Fruit fly (Drosophila melanogaster) whole organism, embryonic: Measurements from ENCODE around the gene ZAP3.

Experiments
- Adf1 ChIP-seq: fragments of 200-800 bp; sonication (Bioruptor generic); IDR thresholded peaks from 2 replicates; pipeline ENCODE4 v1.3.6; 2022; ENCODE audit warnings: missing biosample characterization, missing genetic modification characterization
- Atf6 ChIP-seq: fragments of 200-800 bp; sonication (Bioruptor generic); IDR thresholded peaks from 2 replicates; pipeline ENCODE4 v1.3.6; 2022; ENCODE audit warnings: missing biosample characterization, missing genetic modification characterization
- Bdp1 ChIP-seq: fragments of 200-800 bp; sonication (Bioruptor generic); optimal IDR thresholded peaks from 3 replicates; lab custom pipeline; 2016; ENCODE audit warnings: missing biosample characterization, missing genetic modification characterization
- Bgb ChIP-seq: fragments of 200-800 bp; sonication (Bioruptor generic); IDR thresholded peaks from 2 replicates; pipeline ENCODE4 v1.3.6; 2022; ENCODE audit warnings: missing biosample characterization, missing genetic modification characterization; ENCODE audit not compliant: partially characterized antibody
- CG10209 ChIP-seq: fragments of 200-800 bp; sonication (Bioruptor generic); optimal IDR thresholded peaks from 3 replicates; lab custom pipeline; 2017; ENCODE audit warnings: missing biosample characterization, mild to moderate bottlenecking, missing genetic modification characterization, missing genetic modification reagents
- CG10267 ChIP-seq: fragments of 200-800 bp; sonication (Bioruptor generic); optimal IDR thresholded peaks from 2 replicates; lab custom pipeline; 2018; ENCODE audit warnings: missing biosample characterization, mild to moderate bottlenecking, missing genetic modification characterization, moderate library complexity
- CG11456 ChIP-seq: fragments of 200-800 bp; sonication (Bioruptor generic); IDR thresholded peaks from 3 replicates; pipeline ENCODE4 v1.3.6; 2022; ENCODE audit warnings: missing biosample characterization, missing genetic modification characterization
- CG11560 ChIP-seq: fragments of 200-800 bp; sonication (Bioruptor generic); IDR thresholded peaks from 3 replicates; pipeline ENCODE4 v1.3.6; 2022; ENCODE audit warnings: missing biosample characterization, missing genetic modification characterization
- CG12391 ChIP-seq: fragments of 200-800 bp; sonication (Bioruptor generic); optimal IDR thresholded peaks from 3 replicates; lab custom pipeline; 2018; ENCODE audit warnings: missing biosample characterization, mild to moderate bottlenecking, missing genetic modification characterization, moderate library complexity
- CG12769 ChIP-seq: fragments of 200-800 bp; sonication (Bioruptor generic); optimal IDR thresholded peaks from 2 replicates; lab custom pipeline; 2019; ENCODE audit warnings: missing biosample characterization, mild to moderate bottlenecking, missing genetic modification characterization, moderate library complexity
- CG15696 ChIP-seq: fragments of 200-800 bp; sonication (Bioruptor generic); optimal IDR thresholded peaks from 2 replicates; lab custom pipeline; 2019; ENCODE audit warnings: missing biosample characterization, mild to moderate bottlenecking, missing genetic modification characterization, moderate library complexity
- CG17328 ChIP-seq: fragments of 200-800 bp; sonication (Bioruptor generic); IDR thresholded peaks from 2 replicates; pipeline ENCODE4 v1.3.6; 2022; ENCODE audit warnings: missing biosample characterization, missing genetic modification characterization
- CG1832 ChIP-seq: fragments of 200-800 bp; sonication (Bioruptor generic); optimal IDR thresholded peaks from 2 replicates; lab custom pipeline; 2017; ENCODE audit warnings: missing biosample characterization, mild to moderate bottlenecking, missing genetic modification characterization, inconsistent platforms
- CG31388 ChIP-seq: fragments of 200-800 bp; sonication (Bioruptor generic); optimal IDR thresholded peaks from 2 replicates; lab custom pipeline; 2016; ENCODE audit warnings: missing biosample characterization, missing genetic modification characterization
- CG34224 ChIP-seq: fragments of 200-800 bp; sonication (Bioruptor generic); IDR thresholded peaks from 3 replicates; pipeline ENCODE4 v1.3.6; 2022; ENCODE audit warnings: missing biosample characterization, missing genetic modification characterization; ENCODE audit not compliant: partially characterized antibody
- CG3726 ChIP-seq: fragments of 200-800 bp; sonication (Bioruptor generic); IDR thresholded peaks from 3 replicates; pipeline ENCODE4, ENCODE4 v1.3.6; 2022; ENCODE audit warnings: missing biosample characterization, missing genetic modification characterization
- CG3838 ChIP-seq: fragments of 200-800 bp; sonication (Bioruptor generic); optimal IDR thresholded peaks from 3 replicates; lab custom pipeline; 2016; ENCODE audit warnings: missing biosample characterization, missing genetic modification characterization
- CG43689 ChIP-seq: fragments of 200-800 bp; sonication (Bioruptor generic); IDR thresholded peaks from 2 replicates; pipeline ENCODE4 v1.3.6; 2022; ENCODE audit warnings: missing biosample characterization, missing genetic modification characterization
- CG6272 ChIP-seq: fragments of 200-800 bp; sonication (Bioruptor generic); IDR thresholded peaks from 2 replicates; pipeline ENCODE4 v1.3.6; 2022; ENCODE audit warnings: missing biosample characterization, missing genetic modification characterization
- CG8924 ChIP-seq: fragments of 200-800 bp; optimal IDR thresholded peaks from 3 replicates; lab custom pipeline; 2019; ENCODE audit warnings: missing biosample characterization, mild to moderate bottlenecking, missing genetic modification characterization, moderate library complexity
- CG9876 ChIP-seq: fragments of 200-800 bp; sonication (Bioruptor generic); optimal IDR thresholded peaks from 2 replicates; lab custom pipeline; 2016; ENCODE audit warnings: missing biosample characterization, missing genetic modification characterization
- Drgx ChIP-seq: fragments of 200-800 bp; sonication (Bioruptor generic); IDR thresholded peaks from 2 replicates; pipeline ENCODE4 v1.3.6; 2022; ENCODE audit warnings: missing biosample characterization, missing genetic modification characterization
- GATAe ChIP-seq: fragments of 200-800 bp; sonication (Bioruptor generic); conservative IDR thresholded peaks from 2 replicates; pipeline ENCODE4 v1.3.6; 2022; ENCODE audit warnings: missing biosample characterization, missing genetic modification characterization
- Gsc ChIP-seq: fragments of 200-800 bp; sonication (Bioruptor generic); IDR thresholded peaks from 2 replicates; pipeline ENCODE4 v1.3.6; 2022; ENCODE audit warnings: missing biosample characterization, missing genetic modification characterization
- HLHmδ ChIP-seq: fragments of 200-800 bp; sonication (Bioruptor generic); optimal IDR thresholded peaks from 2 replicates; lab custom pipeline; 2018; ENCODE audit warnings: missing biosample characterization, mild to moderate bottlenecking, missing genetic modification characterization, moderate library complexity
- Jarid2 ChIP-seq: fragments of 200-800 bp; sonication (Bioruptor generic); optimal IDR thresholded peaks from 3 replicates; lab custom pipeline; 2017; ENCODE audit warnings: mild to moderate bottlenecking, missing biosample characterization, missing genetic modification reagents, missing genetic modification characterization
- Lhr ChIP-seq: fragments of 200-800 bp; sonication (Bioruptor generic); optimal IDR thresholded peaks from 3 replicates; lab custom pipeline; 2017; ENCODE audit warnings: mild to moderate bottlenecking, missing biosample characterization, missing genetic modification reagents, missing genetic modification characterization
- Neu2 ChIP-seq: fragments of 200-800 bp; sonication (Bioruptor generic); optimal IDR thresholded peaks from 3 replicates; lab custom pipeline; 2016; ENCODE audit warnings: missing biosample characterization, missing genetic modification characterization, borderline replicate concordance
- Nf-YC ChIP-seq: fragments of 200-800 bp; optimal IDR thresholded peaks from 3 replicates; lab custom pipeline; 2019; ENCODE audit warnings: missing biosample characterization, mild to moderate bottlenecking, missing genetic modification characterization, moderate library complexity
- Ravus ChIP-seq: fragments of 200-800 bp; sonication (Bioruptor generic); IDR thresholded peaks from 2 replicates; pipeline ENCODE4 v1.3.6; 2022; ENCODE audit warnings: missing biosample characterization, missing genetic modification characterization
- Rfx ChIP-seq: fragments of 200-800 bp; sonication (Bioruptor generic); IDR thresholded peaks from 2 replicates; pipeline ENCODE4 v1.3.6; 2022; ENCODE audit warnings: missing biosample characterization, missing genetic modification characterization
- Sox100B ChIP-seq: fragments of 200-800 bp; sonication (Bioruptor generic); optimal IDR thresholded peaks from 3 replicates; lab custom pipeline; 2018; ENCODE audit warnings: missing biosample characterization, mild to moderate bottlenecking, missing genetic modification characterization
- ara ChIP-seq: fragments of 200-800 bp; sonication (Bioruptor generic); IDR thresholded peaks from 2 replicates; pipeline ENCODE4 v1.3.6; 2022; ENCODE audit warnings: missing biosample characterization, missing genetic modification characterization
- ash1 ChIP-seq: fragments of 200-800 bp; sonication (Bioruptor generic); optimal IDR thresholded peaks from 2 replicates; lab custom pipeline; 2018; ENCODE audit warnings: missing biosample characterization, mild to moderate bottlenecking, missing genetic modification characterization
- bab2 ChIP-seq: fragments of 200-800 bp; sonication (Bioruptor generic); optimal IDR thresholded peaks from 2 replicates; lab custom pipeline; 2016; ENCODE audit warnings: missing biosample characterization, missing genetic modification characterization
- crp ChIP-seq, 2 experiments: fragments of 200-800 bp; sonication (Bioruptor generic); optimal IDR thresholded peaks; 2 replicates in 1 of 2; 3 replicates in 1 of 2; lab custom pipeline; 2017; ENCODE audit warnings: missing biosample characterization in 2 of 2, missing genetic modification characterization in 2 of 2, mild to moderate bottlenecking in 1 of 2, moderate library complexity in 1 of 2
- dati ChIP-seq: fragments of 200-800 bp; sonication (Bioruptor generic); IDR thresholded peaks from 2 replicates; pipeline ENCODE4 v1.3.6; 2022; ENCODE audit warnings: missing biosample characterization, missing genetic modification characterization
- exex ChIP-seq: fragments of 200-800 bp; sonication (Bioruptor generic); optimal IDR thresholded peaks from 4 replicates; lab custom pipeline; 2018; ENCODE audit warnings: missing biosample characterization, mild to moderate bottlenecking, missing genetic modification characterization, moderate library complexity
- gcm ChIP-seq: fragments of 200-800 bp; sonication (Bioruptor generic); optimal IDR thresholded peaks from 2 replicates; lab custom pipeline; 2019; ENCODE audit warnings: missing biosample characterization, mild to moderate bottlenecking, missing genetic modification characterization, moderate library complexity
- gfzf ChIP-seq: fragments of 200-800 bp; sonication (Bioruptor generic); optimal IDR thresholded peaks from 2 replicates; lab custom pipeline; 2016; ENCODE audit warnings: missing biosample characterization, mild to moderate bottlenecking, missing genetic modification characterization, moderate library complexity
- hth ChIP-seq: fragments of >200 bp; optimal IDR thresholded peaks from 2 replicates; lab custom pipeline; 2017; ENCODE audit warnings: inconsistent platforms
- lbe ChIP-seq: fragments of 200-800 bp; sonication (Bioruptor generic); optimal IDR thresholded peaks from 2 replicates; lab custom pipeline; 2016; ENCODE audit warnings: missing biosample characterization, mild to moderate bottlenecking, missing genetic modification characterization
- p53 ChIP-seq: fragments of 200-800 bp; sonication (Bioruptor generic); optimal IDR thresholded peaks from 2 replicates; lab custom pipeline; 2016; ENCODE audit warnings: missing biosample characterization, missing genetic modification characterization
- pum ChIP-seq: fragments of 200-800 bp; sonication (Bioruptor generic); optimal IDR thresholded peaks from 2 replicates; lab custom pipeline; 2016; ENCODE audit warnings: missing biosample characterization, missing genetic modification characterization
- row ChIP-seq: fragments of 200-800 bp; sonication (Bioruptor generic); IDR thresholded peaks from 3 replicates; pipeline ENCODE4 v1.3.6; 2022; ENCODE audit warnings: missing biosample characterization, missing genetic modification characterization
- scrt ChIP-seq: fragments of 200-800 bp; sonication (Bioruptor generic); optimal IDR thresholded peaks from 2 replicates; lab custom pipeline; 2018; ENCODE audit warnings: missing biosample characterization, mild to moderate bottlenecking, missing genetic modification characterization, moderate library complexity
- sens ChIP-seq: fragments of 200-800 bp; sonication (Bioruptor generic); peaks from one replicate; lab custom pipeline; 2016; ENCODE audit warnings: missing biosample characterization, missing genetic modification characterization
- sim ChIP-seq: fragments of 200-800 bp; sonication (Bioruptor generic); IDR thresholded peaks from 2 replicates; pipeline ENCODE4 v1.3.6; 2022; ENCODE audit warnings: missing biosample characterization, missing genetic modification characterization
- sna ChIP-seq: fragments of 200-800 bp; sonication (Bioruptor generic); IDR thresholded peaks from 2 replicates; pipeline ENCODE4 v1.3.6; 2022; ENCODE audit warnings: missing biosample characterization, missing genetic modification characterization; ENCODE audit not compliant: partially characterized antibody

Gene ZAP3

dm6 chrX:10086095-10086888 is 4.0 kb upstream of the ZAP3 start, which contains the start of the genes Naxe and RhoU (continued):
- peak; percentile 96 for TF ChIP-seq Jarid2 (GFP tag; lab: Kevin White, UChicago)
- no peak; the same call in 1 of the 3 replicates for TF ChIP-seq CG11456 (GFP tag; lab: Robert Waterston, UW)
- TF ChIP-seq pum (GFP tag; lab: Kevin White, UChicago), result no peak
- no peak for TF ChIP-seq scrt
- TF ChIP-seq CG31388, result no peak
- peak; percentile 94 for TF ChIP-seq Lhr (GFP tag; lab: Kevin White, UChicago)
- TF ChIP-seq exex (tag; lab: Kevin White, UChicago), result no peak
- peak; percentile 8 for TF ChIP-seq bab2 (GFP tag; lab: Kevin White, UChicago)
- TF ChIP-seq CG3726, result no peak
- peak; percentile 49; the same call in 1 of the 3 replicates for TF ChIP-seq CG11560 (tag; lab: Robert Waterston, UW)
- TF ChIP-seq CG9876 (GFP tag; lab: Kevin White, UChicago), result no peak
- TF ChIP-seq CG12769, result no peak
- 0 out of 2 replicates have a peak, but pooled peaks have one; percentile 30 for TF ChIP-seq ara (GFP tag; lab: Robert Waterston, UW)
- no peak for TF ChIP-seq Atf6 (GFP tag; lab: Robert Waterston, UW)
- no peak for TF ChIP-seq gcm (GFP tag; lab: Kevin White, UChicago)
- no peak for TF ChIP-seq GATAe (GFP tag; lab: Robert Waterston, UW)
- TF ChIP-seq Rfx (GFP tag; lab: Robert Waterston, UW), result peak; percentile 68
- TF ChIP-seq gfzf (GFP tag; lab: Kevin White, UChicago), result peak; percentile 94
- TF ChIP-seq Bgb (GFP tag; lab: Robert Waterston, UW), result peak; percentile 59
- peak; percentile 98 for TF ChIP-seq p53 (GFP tag; lab: Kevin White, UChicago)
- TF ChIP-seq sens (GFP tag; lab: Kevin White, UChicago), result peak; percentile 80
- TF ChIP-seq lbe (GFP tag; lab: Kevin White, UChicago), result no peak
- TF ChIP-seq hth (lab: Kevin White, UChicago), result no peak
- TF ChIP-seq CG15696 (tag; lab: Kevin White, UChicago), result no peak
- no peak for TF ChIP-seq dati
- TF ChIP-seq ash1 (GFP tag; lab: Kevin White, UChicago), result no peak
- TF ChIP-seq Neu2 (GFP tag; lab: Kevin White, UChicago), result no peak
- TF ChIP-seq CG1832 (GFP tag; lab: Kevin White, UChicago), result no peak
- no peak for TF ChIP-seq sna (GFP tag; lab: Robert Waterston, UW)
- peak; percentile 22 for TF ChIP-seq CG8924 (tag; lab: Kevin White, UChicago)
- TF ChIP-seq CG6272 (GFP tag; lab: Robert Waterston, UW), result peak; percentile 10; the same call in 1 of the 2 replicates
- TF ChIP-seq CG43689, result no peak
- TF ChIP-seq Nf-YC (tag; lab: Kevin White, UChicago), result no peak
- 0 out of 3 replicates have a peak, but pooled peaks have one; percentile 27 for TF ChIP-seq CG34224 (GFP tag; lab: Robert Waterston, UW)
- peak; percentile 51 for TF ChIP-seq CG12391 (tag; lab: Kevin White, UChicago)
- TF ChIP-seq CG3838 (GFP tag; lab: Kevin White, UChicago), result no peak
- TF ChIP-seq crp (GFP tag; optimal IDR thresholded peaks at IDR 0.05; lab: Kevin White, UChicago), result peak; percentile 73 to 94
- peak; percentile 58 for TF ChIP-seq CG10267 (tag; lab: Kevin White, UChicago)
- TF ChIP-seq Gsc (GFP tag; lab: Robert Waterston, UW), result no peak
- TF ChIP-seq Bdp1 (GFP tag; lab: Kevin White, UChicago), result no peak
- TF ChIP-seq CG17328 (GFP tag; lab: Robert Waterston, UW), result 0 out of 2 replicates have a peak, but pooled peaks have one; percentile 28
- no peak for TF ChIP-seq sim (GFP tag; lab: Robert Waterston, UW)
- no peak for TF ChIP-seq CG10209 (GFP tag; lab: Kevin White, UChicago)
- TF ChIP-seq HLHmδ (GFP tag; lab: Kevin White, UChicago), result no peak
- TF ChIP-seq Sox100B (GFP tag; lab: Kevin White, UChicago), result no peak
- peak; percentile 79 for TF ChIP-seq row
- no peak for TF ChIP-seq Ravus (GFP tag; lab: Robert Waterston, UW)
- TF ChIP-seq Adf1 (GFP tag; lab: Robert Waterston, UW), result peak; percentile 73
- TF ChIP-seq Drgx (GFP tag; lab: Robert Waterston, UW), result peak; percentile 23; the same call in 1 of the 2 replicates
